Fruit fly (Drosophila melanogaster): ENCODE measurements around the gene Xrp1.
A peak's percentile ranks its signal among the peaks of the same experiment; 100 is the strongest.

The Xrp1 gene

DNA sequence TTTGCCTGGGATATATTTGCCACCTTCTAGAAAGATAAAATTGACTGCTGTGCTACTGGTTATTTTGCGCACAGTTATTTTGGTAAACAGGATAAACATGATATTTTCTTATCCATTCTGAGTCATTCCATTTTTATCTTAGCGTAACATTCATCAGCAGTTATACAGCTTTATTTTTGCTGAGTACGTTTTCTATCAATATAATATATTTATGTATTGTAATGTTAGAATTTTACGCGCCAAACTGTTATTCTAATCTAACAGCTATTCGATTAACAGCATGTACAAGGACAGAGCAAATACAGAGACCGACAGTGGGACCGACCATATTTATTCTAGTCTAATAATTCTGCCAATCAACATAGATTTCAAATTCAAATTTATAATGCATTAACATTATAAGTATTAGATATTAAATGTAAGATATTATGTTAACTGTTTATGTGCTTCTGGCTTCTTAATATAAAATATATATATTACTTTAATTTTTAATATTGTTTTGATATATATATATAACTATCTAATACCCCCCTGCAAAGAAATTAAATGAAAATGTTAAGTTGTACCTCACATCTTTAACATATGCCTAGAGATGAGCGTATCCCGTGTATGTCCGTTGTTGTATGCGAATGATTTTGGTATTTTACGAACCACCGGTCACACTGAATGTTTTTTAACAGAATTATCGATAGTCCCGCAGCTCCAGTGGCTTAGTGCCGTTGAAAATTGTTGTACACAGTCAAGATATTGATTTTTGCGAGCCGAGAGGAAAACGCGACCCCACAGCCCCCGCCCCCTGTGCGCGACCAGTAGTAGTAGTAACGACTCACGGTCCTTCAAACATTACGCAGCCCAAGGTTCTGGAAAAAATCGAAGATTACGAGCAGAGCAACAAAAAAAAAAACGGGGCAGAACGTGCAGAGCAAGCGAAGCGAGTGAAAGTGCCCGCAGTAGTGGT lies 8.6 kb upstream of the Xrp1 start, which contains the start of gene EndoA (continued):
- peak; percentile 67; the same call in 2 of the 3 replicates for TF ChIP-seq CG7963 (GFP tag; IDR thresholded peaks at IDR 0.05; ENCODE audit: partially characterized antibody)
- TF ChIP-seq wek (GFP tag; optimal IDR thresholded peaks at IDR 0.05): no peak
- peak; percentile 46 for TF ChIP-seq sens (GFP tag)
- TF ChIP-seq CG5180 (GFP tag; optimal IDR thresholded peaks at IDR 0.05): no peak
- peak; percentile 66 for TF ChIP-seq CG31441 (GFP tag; IDR thresholded peaks at IDR 0.05)
- TF ChIP-seq cato (GFP tag; optimal IDR thresholded peaks at IDR 0.05; ENCODE audit: borderline replicate concordance): no peak
- TF ChIP-seq run (tag; optimal IDR thresholded peaks at IDR 0.05): no peak
- TF ChIP-seq CG4730 (GFP tag; IDR thresholded peaks at IDR 0.05): no peak
- peak; percentile 58 for TF ChIP-seq Fer1 (GFP tag; optimal IDR thresholded peaks at IDR 0.05)
- TF ChIP-seq eve (GFP tag; optimal IDR thresholded peaks at IDR 0.05): no peak
- no peak for TF ChIP-seq CG8765 (GFP tag; IDR thresholded peaks at IDR 0.05)
- TF ChIP-seq CG4707 (GFP tag; optimal IDR thresholded peaks at IDR 0.05): peak; percentile 85
- TF ChIP-seq Myb (GFP tag; optimal IDR thresholded peaks at IDR 0.05): peak; percentile 33
- peak; percentile 67 for TF ChIP-seq sna (GFP tag; IDR thresholded peaks at IDR 0.05; ENCODE audit: partially characterized antibody)
- TF ChIP-seq CG9609 (GFP tag; optimal IDR thresholded peaks at IDR 0.05): peak; percentile 16
- TF ChIP-seq Hr39 (optimal IDR thresholded peaks at IDR 0.05): no peak
- no peak for TF ChIP-seq ase (GFP tag; IDR thresholded peaks at IDR 0.05)
- no peak for TF ChIP-seq CG10462 (GFP tag; optimal IDR thresholded peaks at IDR 0.05)
- TF ChIP-seq chn (GFP tag; optimal IDR thresholded peaks at IDR 0.05): no peak
- TF ChIP-seq Hmr (GFP tag; optimal IDR thresholded peaks at IDR 0.05): peak; percentile 78
- no peak for TF ChIP-seq CG43689 (GFP tag; IDR thresholded peaks at IDR 0.05)
- TF ChIP-seq CG6272 (GFP tag; IDR thresholded peaks at IDR 0.05): no peak
- TF ChIP-seq tll (GFP tag; optimal IDR thresholded peaks at IDR 0.05): peak in 1 of 2 experiments; percentile 34
- no peak for TF ChIP-seq disco-r (GFP tag; optimal IDR thresholded peaks at IDR 0.05)
- no peak for TF ChIP-seq Dad (GFP tag; optimal IDR thresholded peaks at IDR 0.05)
- TF ChIP-seq az2 (GFP tag; optimal IDR thresholded peaks at IDR 0.05): peak; percentile 22
- peak; percentile 24 for TF ChIP-seq kah (GFP tag; optimal IDR thresholded peaks at IDR 0.05)
- TF ChIP-seq ems (GFP tag; optimal IDR thresholded peaks at IDR 0.05): no peak
- TF ChIP-seq sqz (GFP tag; optimal IDR thresholded peaks at IDR 0.05): no peak
- no peak for TF ChIP-seq Dip3 (GFP tag; optimal IDR thresholded peaks at IDR 0.05)
- peak; percentile 35 for TF ChIP-seq Rfx (GFP tag; IDR thresholded peaks at IDR 0.05)
- no peak for TF ChIP-seq Sry-β (GFP tag; optimal IDR thresholded peaks at IDR 0.05)
- TF ChIP-seq lov (optimal IDR thresholded peaks at IDR 0.05): no peak
- TF ChIP-seq lov (GFP tag; IDR thresholded peaks at IDR 0.05): no peak
- no peak; the same call in 1 of the 2 replicates for TF ChIP-seq nerfin-2 (GFP tag; IDR thresholded peaks at IDR 0.05; ENCODE audit: partially characterized antibody)
- no peak for TF ChIP-seq usp (GFP tag; optimal IDR thresholded peaks at IDR 0.05)
- peak; percentile 92 for TF ChIP-seq pzg (GFP tag; optimal IDR thresholded peaks at IDR 0.05)
- TF ChIP-seq sisA (GFP tag; IDR thresholded peaks at IDR 0.05): no peak
- TF ChIP-seq crol (GFP tag; IDR thresholded peaks at IDR 0.05): peak; percentile 58
- no peak for TF ChIP-seq pfk (GFP tag; optimal IDR thresholded peaks at IDR 0.05)
- peak; percentile 65 for TF ChIP-seq CG7839 (tag; optimal IDR thresholded peaks at IDR 0.05)
- TF ChIP-seq CG11695 (GFP tag; IDR thresholded peaks at IDR 0.05): peak; percentile 48; the same call in 2 of the 3 replicates
- TF ChIP-seq Oaz (GFP tag; IDR thresholded peaks at IDR 0.05): no peak
- no peak for TF ChIP-seq CG7372 (GFP tag; IDR thresholded peaks at IDR 0.05)
- TF ChIP-seq hkb (optimal IDR thresholded peaks at IDR 0.05): no peak
- no peak for TF ChIP-seq hkb (GFP tag; IDR thresholded peaks at IDR 0.05)
- peak; percentile 59; the same call in 2 of the 3 replicates for TF ChIP-seq CG6791 (GFP tag; IDR thresholded peaks at IDR 0.05; ENCODE audit: partially characterized antibody)
- no peak for TF ChIP-seq CG7357 (GFP tag; IDR thresholded peaks at IDR 0.05)
- no peak for TF ChIP-seq CG2202 (tag; optimal IDR thresholded peaks at IDR 0.05)
- no peak for TF ChIP-seq zfh1 (GFP tag; IDR thresholded peaks at IDR 0.05)

Measured in whole organism, embryonic.